Worm (Caenorhabditis elegans) whole organism, dauer: ENCODE results near the gene aptf-2.

Source experiments
- unc-62 ChIP-seq: sonication (generic microtip); optimal IDR thresholded peaks from 2 replicates; lab custom pipeline; 2017; ENCODE audit warnings: missing biosample characterization, missing genetic modification reagents, missing genetic modification characterization

aptf-2 gene

ce11 chrIV:13370235-13370739, 45.6 kb downstream of the aptf-2 start, which contains the start of the genes rla-2, popl-7 and Y62E10A.24:
TSS of gene rla-2 (minus strand) at chrIV:13370285.
TSS of gene popl-7 (plus strand) at chrIV:13370689.
TSS of gene Y62E10A.24 (plus strand) at chrIV:13370710.
- TF ChIP-seq unc-62, result no peak

ce11 chrIV:13369120-13369842, 46.6 kb downstream of the aptf-2 start, which contains the start of gene agt-1:
TSS of gene agt-1 (minus strand) at chrIV:13369412.
- TF ChIP-seq unc-62, result no peak

ce11 chrIV:13364869-13365268, 51.0 kb downstream of the aptf-2 start, which contains the start of gene srsx-25:
TSS of gene srsx-25 (plus strand) at chrIV:13365169.
- TF ChIP-seq unc-62, result no peak
